Fruit fly (Drosophila melanogaster) whole organism, larva: ENCODE measurements around the gene CG12121.

ENCODE experiments used
- noc ChIP-seq: fragments of 200-800 bp; sonication (Bioruptor generic); optimal IDR thresholded peaks from 3 replicates; lab custom pipeline; 2019; ENCODE audit warnings: missing biosample characterization, mild to moderate bottlenecking, missing genetic modification characterization, moderate library complexity

CG12121 gene

dm6 chrX:9191357-9191756 is 40.8 kb downstream of the CG12121 start, which contains the start of gene CG12057:
Gene CG12057, plus strand, starts transcription at chrX:9191657.
- no peak for TF ChIP-seq noc (tag; lab: Kevin White, UChicago)

- no peak for TF ChIP-seq noc (tag; lab: Kevin White, UChicago)
Observed at dm6 chrX:9190555-9191184, 41.5 kb downstream of the CG12121 start, which contains the start of gene CG12115. Gene CG12115, minus strand, starts transcription at chrX:9190605.

- TF ChIP-seq noc (tag; lab: Kevin White, UChicago) = no peak
Observed at dm6 chrX:9187429-9187828, 44.7 kb downstream of the CG12121 start.
